Fruit fly (Drosophila melanogaster) whole organism, larva: ENCODE measurements around the gene JMJD7.
A peak's percentile ranks its signal among the peaks of the same experiment; 100 is the strongest.

Experiments used
- noc ChIP-seq: fragments of 200-800 bp; sonication (Bioruptor generic); optimal IDR thresholded peaks from 3 replicates; lab custom pipeline; 2019; ENCODE audit warnings: missing biosample characterization, mild to moderate bottlenecking, missing genetic modification characterization, moderate library complexity

Gene JMJD7

DNA sequence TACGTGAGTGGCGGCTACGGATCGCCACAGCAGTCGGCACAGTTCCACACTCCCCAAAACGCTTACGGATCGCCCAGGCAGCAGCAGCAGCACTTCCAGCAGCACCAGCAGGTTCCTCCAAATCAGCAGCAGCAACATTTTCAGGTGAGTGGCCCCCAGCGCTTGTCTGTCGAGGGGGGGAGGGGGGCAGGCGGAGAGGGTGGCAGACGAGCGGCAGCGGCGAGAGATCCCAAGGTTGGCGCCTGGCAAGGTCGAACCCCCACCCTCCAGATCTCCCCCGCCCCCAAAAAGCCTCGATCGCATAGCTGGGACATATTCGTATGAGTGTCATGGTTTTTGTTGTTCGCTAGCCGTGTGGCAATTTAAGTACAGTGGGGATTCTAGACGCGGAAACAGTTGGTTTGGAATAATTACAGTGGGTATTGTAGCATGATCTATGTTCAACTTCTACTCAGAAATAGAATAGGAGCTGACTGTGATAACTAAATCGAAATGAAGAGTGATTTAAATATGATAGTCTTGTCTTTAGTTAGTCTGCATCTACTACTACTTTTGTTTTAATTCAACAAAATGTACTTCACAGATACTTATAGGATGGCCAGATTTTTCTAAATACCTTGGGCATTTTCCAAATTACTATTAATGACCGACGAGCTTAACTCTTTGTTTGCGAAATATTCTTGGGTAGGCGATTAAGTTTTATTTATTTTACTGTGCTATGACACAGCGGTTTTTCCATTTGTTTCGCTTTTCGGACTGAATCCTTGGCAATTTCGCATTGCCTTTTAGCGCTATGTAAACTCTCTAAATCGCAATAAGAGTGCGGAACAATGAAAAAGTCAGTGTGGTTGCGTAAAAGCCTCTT is 28.5 kb upstream of the JMJD7 start:
- no peak for TF ChIP-seq noc

dm6 chr3L:13477453-13478184 is 27.5 kb upstream of the JMJD7 start, which contains the start of gene stv:
stv (plus strand) TSS chr3L:13477541.
- TF ChIP-seq noc: peak; percentile 29

DNA sequence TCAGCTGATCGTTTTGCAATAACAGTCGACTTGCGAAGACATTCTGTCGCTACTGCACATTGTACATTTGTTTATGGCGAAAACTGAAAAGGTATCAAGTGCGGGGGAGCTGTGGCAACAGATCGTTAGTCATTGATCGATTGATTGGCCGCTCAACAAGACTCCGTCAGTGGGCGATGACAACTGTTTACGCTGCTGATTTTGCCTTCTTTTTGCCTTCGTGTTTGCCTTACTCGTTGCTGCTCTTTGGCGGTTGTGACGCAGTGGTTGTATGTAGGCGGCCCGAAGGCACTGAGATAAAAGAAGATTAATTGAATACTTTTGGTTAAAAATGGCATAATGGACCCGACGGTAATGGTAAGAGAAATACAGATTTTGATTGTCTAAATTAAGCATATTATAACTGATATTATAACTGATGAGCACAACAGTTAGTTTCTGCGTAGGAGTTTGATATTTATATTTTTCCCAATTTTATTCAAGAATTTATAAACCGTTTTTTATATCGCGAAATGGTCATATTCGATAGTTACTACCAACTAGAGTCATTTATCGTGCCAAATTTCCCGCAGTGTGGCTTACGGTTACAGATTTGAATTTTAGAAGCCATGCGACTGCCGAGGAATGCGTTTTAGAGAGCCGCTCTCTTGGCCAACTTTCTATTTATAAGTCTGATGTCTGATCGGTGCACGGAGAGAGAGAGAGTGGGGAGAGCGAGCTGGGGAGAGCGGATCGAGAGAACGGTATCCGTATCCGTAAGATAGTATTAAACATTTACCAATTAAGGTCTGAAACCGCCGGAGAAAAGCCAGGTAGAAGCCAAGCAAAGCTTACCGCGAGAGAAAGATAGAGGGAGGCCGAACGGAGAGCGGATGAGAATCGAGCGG is 26.7 kb upstream of the JMJD7 start:
- peak; percentile 98 for TF ChIP-seq noc

dm6 chr3L:13476070-13476469 is 26.0 kb upstream of the JMJD7 start:
- no peak for TF ChIP-seq noc

DNA sequence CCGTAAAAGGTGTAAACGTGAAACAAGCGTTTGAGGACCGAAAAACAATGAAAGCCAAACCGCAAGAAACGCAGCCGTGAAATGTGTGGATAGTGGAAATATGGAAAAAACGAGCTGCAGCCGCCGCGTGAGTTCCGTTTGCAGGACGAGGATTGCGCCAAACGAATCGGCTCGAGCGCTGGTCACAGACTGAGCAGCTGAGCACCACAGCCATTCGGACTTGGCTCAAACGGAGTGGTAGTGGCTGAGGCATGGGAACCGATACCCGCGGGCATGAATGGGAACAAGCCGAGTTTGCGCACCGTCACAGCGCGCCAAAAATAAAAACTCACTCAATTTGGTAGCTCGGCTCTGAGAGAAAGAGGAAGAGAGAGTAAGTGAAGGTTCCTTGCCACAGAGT is 24.5 kb upstream of the JMJD7 start, which contains the start of gene CG10089:
TSS of gene CG10089 (minus strand) at position 181 of the 400 bp plus-strand sequence.
- no peak for TF ChIP-seq noc

dm6 chr3L:13457133-13457532 is 7.0 kb upstream of the JMJD7 start, which contains the start of gene CG10116:
CG10116 (minus strand) TSS chr3L:13457238.
- TF ChIP-seq noc: no peak

DNA sequence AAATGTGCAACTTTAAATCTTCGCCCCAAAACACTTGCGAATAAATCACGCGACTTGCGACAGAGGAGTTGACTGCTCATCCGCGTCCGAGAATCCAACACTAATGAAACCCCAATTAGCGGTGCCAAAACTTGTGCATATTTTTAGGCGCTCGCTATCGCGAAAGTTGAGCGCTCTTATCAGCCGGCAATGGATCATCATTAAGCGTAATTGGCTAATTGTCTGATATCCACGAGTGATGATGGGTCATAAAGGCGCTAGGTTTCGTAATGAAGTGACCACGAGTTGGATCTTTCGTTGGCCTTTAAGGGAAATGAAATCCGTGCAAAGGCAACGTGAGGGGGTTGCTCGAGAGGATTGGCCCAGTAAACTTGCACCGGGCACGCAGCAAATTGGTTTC is 4.7 kb upstream of the JMJD7 start:
- TF ChIP-seq noc: peak; percentile 57

DNA sequence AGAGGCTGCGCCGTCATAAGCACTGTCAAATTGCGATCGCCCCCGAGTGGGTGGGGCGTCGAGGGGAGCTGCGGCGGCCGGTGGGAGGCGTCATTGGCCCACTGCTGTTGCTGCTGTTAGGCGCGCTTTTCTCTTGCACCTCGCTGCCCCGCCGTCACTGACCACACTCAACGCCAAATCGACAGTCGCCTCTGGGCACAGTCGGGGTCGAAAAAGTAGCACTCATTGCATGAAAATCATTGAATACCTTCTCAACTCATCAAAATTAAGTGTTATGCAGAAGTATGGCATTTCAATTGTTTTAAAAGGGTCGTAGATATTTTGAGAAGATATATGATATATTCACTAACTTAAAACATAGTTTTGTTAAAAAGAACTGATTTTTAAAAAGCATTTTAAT is 2.2 kb upstream of the JMJD7 start:
- TF ChIP-seq noc: no peak

dm6 chr3L:13451562-13451961 is 1.5 kb upstream of the JMJD7 start:
- peak; percentile 8 for TF ChIP-seq noc

dm6 chr3L:13442400-13442799 is 7.7 kb downstream of the JMJD7 start, which contains the start of gene cmb:
cmb (plus strand) TSS chr3L:13442594.
- TF ChIP-seq noc: no peak

DNA sequence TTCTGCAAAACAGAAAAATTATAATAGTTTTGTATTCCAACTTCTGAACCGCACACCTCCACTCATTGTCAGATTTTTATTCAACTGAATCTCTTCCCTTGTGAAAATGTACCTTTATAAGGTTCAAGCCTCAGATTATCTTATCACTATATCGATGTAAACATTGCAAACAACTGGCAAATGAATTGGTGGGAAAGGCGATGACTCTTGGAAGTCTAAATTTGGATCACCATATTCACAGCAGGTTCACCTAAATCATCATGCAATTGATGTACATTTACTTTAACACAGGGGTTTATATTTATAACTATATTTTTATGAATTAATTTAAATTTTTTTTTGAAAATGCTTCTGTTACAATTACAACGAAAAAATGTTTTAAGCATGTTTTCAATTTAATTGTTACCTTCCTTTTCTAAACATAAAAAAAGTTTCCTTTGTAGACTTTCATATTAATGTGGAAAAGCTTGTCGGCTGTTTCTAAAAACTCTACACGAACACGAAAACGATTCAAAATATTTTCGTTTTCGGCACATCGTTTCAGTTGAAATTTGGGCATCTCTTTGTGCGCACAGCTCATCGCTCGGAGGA is 9.6 kb downstream of the JMJD7 start, which contains the start of the genes CG10140 and CG14109:
TSS of gene CG10140 (minus strand) at position 101 of the 591 bp plus-strand sequence.
TSS of gene CG14109 (plus strand) at position 541 of the 591 bp plus-strand sequence.
- TF ChIP-seq noc: no peak

- TF ChIP-seq noc: no peak
Observed at dm6 chr3L:13437654-13438053, 12.4 kb downstream of the JMJD7 start, which contains the start of gene CG10725. CG10725 (plus strand) TSS chr3L:13437954.

DNA sequence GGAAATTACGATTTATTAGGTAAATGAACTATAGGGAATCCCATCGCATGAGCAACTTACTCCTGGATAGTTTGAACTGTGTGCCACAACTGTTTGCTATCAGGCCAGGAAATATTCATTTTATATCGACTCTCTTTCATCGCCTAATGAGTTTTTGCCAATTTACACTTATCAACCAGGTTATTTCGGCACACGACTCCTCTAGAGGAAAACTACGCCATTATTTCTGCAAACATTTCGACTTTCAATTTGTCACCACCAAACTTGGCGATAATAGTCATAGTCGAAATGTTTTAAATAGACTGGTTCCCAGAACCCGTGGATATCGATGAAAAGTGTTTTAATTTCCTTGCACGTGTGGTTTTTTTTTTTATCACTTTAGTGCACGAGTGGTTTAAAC is 13.0 kb downstream of the JMJD7 start, which contains the start of gene CG10154:
TSS of gene CG10154 (minus strand) at position 101 of the 400 bp plus-strand sequence.
- no peak for TF ChIP-seq noc

DNA sequence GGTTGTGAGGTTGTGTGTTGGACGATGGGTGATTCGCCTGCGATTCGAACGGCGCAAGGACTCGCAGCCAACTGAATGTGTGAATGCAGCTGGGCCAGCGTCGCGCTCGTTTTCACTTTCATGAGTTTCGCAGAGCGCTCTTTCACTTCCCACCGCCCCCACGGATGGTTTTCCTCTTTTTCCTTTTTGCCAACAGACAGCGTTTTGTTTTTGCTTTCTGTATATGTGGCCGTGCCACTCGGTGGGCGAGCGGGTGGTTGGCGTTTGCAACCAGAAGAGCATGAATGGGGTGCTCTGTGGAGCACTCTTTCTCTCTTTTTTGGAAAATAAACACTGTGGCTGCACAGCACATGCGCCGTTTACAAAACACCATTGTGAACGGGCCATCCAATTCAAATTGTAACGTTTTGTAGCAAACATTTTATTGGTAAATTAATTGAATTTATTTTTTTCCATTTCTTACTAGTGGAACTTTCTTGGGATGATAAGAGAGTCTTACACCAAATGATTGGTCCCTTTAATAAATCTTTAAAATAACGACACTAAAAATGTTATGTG is 14.8 kb downstream of the JMJD7 start, which contains the start of gene CG10713:
TSS of gene CG10713 (minus strand) at position 60 of the 558 bp plus-strand sequence.
- TF ChIP-seq noc: no peak

- no peak for TF ChIP-seq noc
Observed at dm6 chr3L:13433522-13433921, 16.6 kb downstream of the JMJD7 start.
